Fruit fly (Drosophila melanogaster): Measurements from ENCODE around the gene Sirt1.

Sirt1 gene

dm6 chr2L:13176701-13177249 lies 11.4 kb downstream of the Sirt1 start, which contains the start of the genes Sfmbt and CG5439 (continued):
- peak; percentile 65 for TF ChIP-seq CG8388 (GFP tag; optimal IDR thresholded peaks at IDR 0.05)
- peak; percentile 75 for TF ChIP-seq Dip3 (GFP tag; optimal IDR thresholded peaks at IDR 0.05)
- peak; percentile 94 for TF ChIP-seq CG12659 (GFP tag; optimal IDR thresholded peaks at IDR 0.05)
- peak; percentile 72 for TF ChIP-seq HHEX (GFP tag; optimal IDR thresholded peaks at IDR 0.05)
- TF ChIP-seq Fer1 (GFP tag; optimal IDR thresholded peaks at IDR 0.05): peak; percentile 73
- TF ChIP-seq Aef1 (GFP tag; IDR thresholded peaks at IDR 0.05): peak; percentile 70
- TF ChIP-seq Mrtf (GFP tag; IDR thresholded peaks at IDR 0.05): peak; percentile 70
- TF ChIP-seq CG11723 (GFP tag; optimal IDR thresholded peaks at IDR 0.05): no peak
- peak; percentile 68 for TF ChIP-seq slou (GFP tag; optimal IDR thresholded peaks at IDR 0.05)
- TF ChIP-seq tin (GFP tag; optimal IDR thresholded peaks at IDR 0.05): peak; percentile 77
- no peak for TF ChIP-seq CG10543 (GFP tag; optimal IDR thresholded peaks at IDR 0.05)
- TF ChIP-seq Lim3 (GFP tag; IDR thresholded peaks at IDR 0.05): no peak
- TF ChIP-seq wor (GFP tag; IDR thresholded peaks at IDR 0.05): 0 out of 2 replicates have a peak, but pooled peaks have one; percentile 28
- peak; percentile 73 for TF ChIP-seq slp2 (GFP tag; optimal IDR thresholded peaks at IDR 0.05)
- peak; percentile 79 for TF ChIP-seq pum (GFP tag; optimal IDR thresholded peaks at IDR 0.05)
- TF ChIP-seq fd3F (GFP tag; optimal IDR thresholded peaks at IDR 0.05): peak; percentile 59
- 0 out of 3 replicates have a peak, but pooled peaks have one; percentile 26 for TF ChIP-seq Optix (GFP tag; IDR thresholded peaks at IDR 0.05)
- no peak for TF ChIP-seq CG14860 (GFP tag; IDR thresholded peaks at IDR 0.05; ENCODE audit: partially characterized antibody)
- peak in 1 of 2 experiments; percentile 50 for TF ChIP-seq bsh (GFP tag; optimal IDR thresholded peaks at IDR 0.05)
- TF ChIP-seq trem (tag; optimal IDR thresholded peaks at IDR 0.05): peak; percentile 79
- TF ChIP-seq CG9797 (GFP tag; optimal IDR thresholded peaks at IDR 0.05): peak; percentile 55
- TF ChIP-seq repo (GFP tag; optimal IDR thresholded peaks at IDR 0.05): peak; percentile 43
- no peak for TF ChIP-seq Hr78 (GFP tag; optimal IDR thresholded peaks at IDR 0.05)
- TF ChIP-seq CG3065 (GFP tag; optimal IDR thresholded peaks at IDR 0.05): peak; percentile 74
- TF ChIP-seq Lhr (GFP tag; optimal IDR thresholded peaks at IDR 0.05): peak; percentile 69
- TF ChIP-seq CG14014 (GFP tag; IDR thresholded peaks at IDR 0.05): peak; percentile 68; the same call in 1 of the 2 replicates
- TF ChIP-seq CG8478 (optimal IDR thresholded peaks at IDR 0.05): no peak
- peak; percentile 75; the same call in 2 of the 3 replicates for TF ChIP-seq tgo (GFP tag; IDR thresholded peaks at IDR 0.05)
- TF ChIP-seq CG30020 (tag; optimal IDR thresholded peaks at IDR 0.05): peak; percentile 83
- TF ChIP-seq CG4707 (GFP tag; optimal IDR thresholded peaks at IDR 0.05): no peak
- no peak for TF ChIP-seq pfk (GFP tag; optimal IDR thresholded peaks at IDR 0.05)
- TF ChIP-seq scrt (GFP tag; optimal IDR thresholded peaks at IDR 0.05): no peak
- TF ChIP-seq vvl (GFP tag; IDR thresholded peaks at IDR 0.05): peak; percentile 31; the same call in 1 of the 2 replicates
- peak; percentile 75 for TF ChIP-seq lmd (GFP tag; IDR thresholded peaks at IDR 0.05)
- peak; percentile 87 for TF ChIP-seq Dbx (GFP tag; IDR thresholded peaks at IDR 0.05)
- no peak for TF ChIP-seq bigmax (GFP tag; optimal IDR thresholded peaks at IDR 0.05)
- TF ChIP-seq ato (GFP tag; IDR thresholded peaks at IDR 0.05; ENCODE audit: partially characterized antibody): peak; percentile 43
- TF ChIP-seq Opbp (GFP tag; IDR thresholded peaks at IDR 0.05; ENCODE audit: partially characterized antibody): peak; percentile 66; the same call in 2 of the 3 replicates
- TF ChIP-seq Dip2 (GFP tag; IDR thresholded peaks at IDR 0.05): no peak
- peak; percentile 18 for TF ChIP-seq CG6654 (GFP tag; optimal IDR thresholded peaks at IDR 0.05)
- no peak for TF ChIP-seq zf30C (GFP tag; optimal IDR thresholded peaks at IDR 0.05)
- TF ChIP-seq ap (GFP tag; IDR thresholded peaks at IDR 0.05): no peak
- no peak for TF ChIP-seq grn (GFP tag; optimal IDR thresholded peaks at IDR 0.05)
- TF ChIP-seq crol (GFP tag; IDR thresholded peaks at IDR 0.05): no peak
- peak; percentile 80 for TF ChIP-seq MBD-R2 (GFP tag; IDR thresholded peaks at IDR 0.05)
- peak; percentile 56 for TF ChIP-seq da (GFP tag; optimal IDR thresholded peaks at IDR 0.05)
- peak; percentile 69 for TF ChIP-seq CG9876 (GFP tag; optimal IDR thresholded peaks at IDR 0.05)
- no peak for TF ChIP-seq Deaf1 (tag; optimal IDR thresholded peaks at IDR 0.05)
- TF ChIP-seq ab (GFP tag; optimal IDR thresholded peaks at IDR 0.05): peak; percentile 54
- TF ChIP-seq Max (GFP tag; optimal IDR thresholded peaks at IDR 0.05): peak; percentile 82

All from whole organism, embryonic.